Fruit fly (Drosophila melanogaster) whole organism, pupa: ENCODE data around the gene Sema1a.

Experiments used
- CG10348 ChIP-seq: fragments of 200-800 bp; sonication (Bioruptor generic); IDR thresholded peaks from 2 replicates; pipeline ENCODE4 v1.3.6; 2022; ENCODE audit warnings: missing biosample characterization, missing genetic modification characterization
- CG12605 ChIP-seq: fragments of 200-800 bp; sonication (Bioruptor generic); IDR thresholded peaks from 2 replicates; pipeline ENCODE4 v1.3.6; 2022; ENCODE audit warnings: missing biosample characterization, missing genetic modification characterization
- CG13204 ChIP-seq: fragments of 200-800 bp; sonication (Bioruptor generic); optimal IDR thresholded peaks from 2 replicates; lab custom pipeline; 2018; ENCODE audit warnings: missing biosample characterization, mild to moderate bottlenecking, missing genetic modification characterization, moderate library complexity
- CG14655 ChIP-seq: fragments of 200-800 bp; sonication (Bioruptor generic); optimal IDR thresholded peaks from 3 replicates; lab custom pipeline; 2017; ENCODE audit warnings: mild to moderate bottlenecking, missing biosample characterization, missing genetic modification reagents, missing genetic modification characterization
- CG15710 ChIP-seq: fragments of 200-800 bp; sonication (Bioruptor generic); optimal IDR thresholded peaks from 2 replicates; lab custom pipeline; 2018; ENCODE audit warnings: missing biosample characterization, mild to moderate bottlenecking, missing genetic modification characterization, moderate library complexity
- CG17806 ChIP-seq: fragments of 200-800 bp; sonication (Bioruptor generic); optimal IDR thresholded peaks from 2 replicates; lab custom pipeline; 2018; ENCODE audit warnings: missing biosample characterization, mild to moderate bottlenecking, missing genetic modification characterization, moderate library complexity
- CG32121 ChIP-seq: fragments of 200-800 bp; sonication (Bioruptor generic); IDR thresholded peaks from 2 replicates; pipeline ENCODE4 v1.3.6; 2022; ENCODE audit warnings: missing biosample characterization, missing genetic modification characterization
- CG34367 ChIP-seq: fragments of 200-800 bp; sonication (Bioruptor generic); optimal IDR thresholded peaks from 2 replicates; lab custom pipeline; 2018; ENCODE audit warnings: missing biosample characterization, mild to moderate bottlenecking, missing genetic modification characterization
- CG4496 ChIP-seq: fragments of 200-800 bp; sonication (Bioruptor generic); IDR thresholded peaks from 3 replicates; pipeline ENCODE4 v1.3.6; 2022; ENCODE audit warnings: missing biosample characterization, missing genetic modification characterization
- CG8159 ChIP-seq: fragments of 200-800 bp; sonication (Bioruptor generic); optimal IDR thresholded peaks from 3 replicates; lab custom pipeline; 2018; ENCODE audit warnings: missing biosample characterization, mild to moderate bottlenecking, missing genetic modification characterization, moderate library complexity
- CG8301 ChIP-seq: fragments of 200-800 bp; sonication (Bioruptor generic); optimal IDR thresholded peaks from 2 replicates; lab custom pipeline; 2018; ENCODE audit warnings: missing biosample characterization, mild to moderate bottlenecking, missing genetic modification characterization
- CG9948 ChIP-seq: fragments of 200-800 bp; sonication (Bioruptor generic); optimal IDR thresholded peaks from 2 replicates; lab custom pipeline; 2018; ENCODE audit warnings: missing biosample characterization, mild to moderate bottlenecking, missing genetic modification characterization, moderate library complexity
- D1 ChIP-seq: fragments of 200-800 bp; sonication (Bioruptor generic); optimal IDR thresholded peaks from 2 replicates; lab custom pipeline; 2018; ENCODE audit warnings: missing biosample characterization, mild to moderate bottlenecking, missing genetic modification characterization, moderate library complexity
- EcR ChIP-seq: fragments of 200-800 bp; sonication (Bioruptor generic); optimal IDR thresholded peaks from 3 replicates; lab custom pipeline; 2019; ENCODE audit warnings: missing biosample characterization, missing genetic modification characterization, mild to moderate bottlenecking, moderate library complexity, missing genetic modification reagents
- Ets98B ChIP-seq: fragments of 200-800 bp; sonication (Bioruptor generic); IDR thresholded peaks from 2 replicates; pipeline ENCODE4 v1.3.6; 2022; ENCODE audit warnings: missing biosample characterization, missing genetic modification characterization
- Pif1A ChIP-seq: fragments of 200-800 bp; sonication (Bioruptor generic); optimal IDR thresholded peaks from 3 replicates; lab custom pipeline; 2016; ENCODE audit warnings: missing biosample characterization, missing genetic modification characterization
- Pif1B ChIP-seq: fragments of 200-800 bp; sonication (Bioruptor generic); optimal IDR thresholded peaks from 3 replicates; lab custom pipeline; 2016; ENCODE audit warnings: missing biosample characterization, missing genetic modification characterization
- Snoo ChIP-seq: fragments of 200-800 bp; sonication (Bioruptor generic); optimal IDR thresholded peaks from 3 replicates; lab custom pipeline; 2017; ENCODE audit warnings: missing biosample characterization, mild to moderate bottlenecking, missing genetic modification characterization, inconsistent platforms
- fd96Ca ChIP-seq: fragments of 200-800 bp; sonication (Bioruptor generic); IDR thresholded peaks from 3 replicates; pipeline ENCODE4 v1.3.6; 2022; ENCODE audit warnings: missing biosample characterization, missing genetic modification characterization
- gl ChIP-seq: fragments of 200-800 bp; sonication (Bioruptor generic); optimal IDR thresholded peaks from 2 replicates; lab custom pipeline; 2018; ENCODE audit warnings: missing biosample characterization, mild to moderate bottlenecking, missing genetic modification characterization
- rn ChIP-seq: fragments of 200-800 bp; sonication (Bioruptor generic); IDR thresholded peaks from 2 replicates; pipeline ENCODE4 v1.3.6; 2022; ENCODE audit warnings: missing biosample characterization, missing genetic modification characterization

Sema1a gene

dm6 chr2L:8602616-8603015 lies 60.7 kb downstream of the Sema1a start:
- no peak for TF ChIP-seq CG10348 (GFP tag; lab: Robert Waterston, UW)
- peak; percentile 4 for TF ChIP-seq CG15710 (tag; lab: Kevin White, UChicago)
- no peak for TF ChIP-seq CG17806 (tag; lab: Kevin White, UChicago)
- TF ChIP-seq CG4496, result no peak
- TF ChIP-seq rn (GFP tag; lab: Robert Waterston, UW), result no peak
- TF ChIP-seq Ets98B, result no peak
- peak; percentile 9 for TF ChIP-seq CG9948 (tag; lab: Kevin White, UChicago)
- TF ChIP-seq CG14655 (GFP tag; lab: Kevin White, UChicago), result peak; percentile 3
- peak; percentile 11 for TF ChIP-seq CG8159 (tag; lab: Kevin White, UChicago)
- TF ChIP-seq EcR (GFP tag; lab: Kevin White, UChicago), result no peak

- TF ChIP-seq rn (GFP tag; lab: Robert Waterston, UW), result no peak
- no peak for TF ChIP-seq Snoo
- TF ChIP-seq CG14655 (GFP tag; lab: Kevin White, UChicago), result peak; percentile 8
Measured at dm6 chr2L:8610855-8611254, 68.9 kb downstream of the Sema1a start.

dm6 chr2L:8611977-8612593 lies 70.1 kb downstream of the Sema1a start:
- TF ChIP-seq CG9948 (tag; lab: Kevin White, UChicago) (no peak), D1 (no peak), EcR (GFP tag; lab: Kevin White, UChicago) (no peak), gl (no peak), CG13204 (GFP tag; lab: Kevin White, UChicago) (no peak), CG32121 (GFP tag; lab: Robert Waterston, UW) (no peak), Ets98B (no peak), CG8159 (tag; lab: Kevin White, UChicago) (no peak), Pif1B (no peak), CG15710 (tag; lab: Kevin White, UChicago) (no peak), CG10348 (GFP tag; lab: Robert Waterston, UW) (no peak)

- TF ChIP-seq CG13204 (GFP tag; lab: Kevin White, UChicago) (no peak), CG10348 (GFP tag; lab: Robert Waterston, UW) (no peak), CG9948 (tag; lab: Kevin White, UChicago) (no peak), Pif1A (GFP tag; lab: Kevin White, UChicago) (no peak), CG8301 (tag; lab: Kevin White, UChicago) (no peak), CG14655 (GFP tag; lab: Kevin White, UChicago) (no peak), CG15710 (tag; lab: Kevin White, UChicago) (no peak), gl (no peak), Snoo (no peak)
Measured at dm6 chr2L:8612688-8613087, 70.7 kb downstream of the Sema1a start.

dm6 chr2L:8614968-8615367 lies 73.0 kb downstream of the Sema1a start:
- TF ChIP-seq Pif1B, result no peak

dm6 chr2L:8619583-8620232 lies 77.8 kb downstream of the Sema1a start:
- TF ChIP-seq CG4496 (peak; percentile 55; the same call in 2 of the 3 replicates), Ets98B (no peak)

dm6 chr2L:8633671-8634391 lies 91.9 kb downstream of the Sema1a start:
- TF ChIP-seq CG14655 (GFP tag; lab: Kevin White, UChicago) (peak; percentile 25), CG10348 (GFP tag; lab: Robert Waterston, UW) (no peak), CG4496 (peak; percentile 55; the same call in 1 of the 3 replicates), Snoo (no peak), CG12605 (GFP tag; lab: Robert Waterston, UW) (no peak), Pif1A (GFP tag; lab: Kevin White, UChicago) (peak; percentile 14), CG8159 (tag; lab: Kevin White, UChicago) (peak; percentile 41), fd96Ca (GFP tag; lab: Robert Waterston, UW) (no peak), Ets98B (no peak), rn (GFP tag; lab: Robert Waterston, UW) (no peak), CG13204 (GFP tag; lab: Kevin White, UChicago) (no peak), EcR (GFP tag; lab: Kevin White, UChicago) (no peak), CG34367 (tag; lab: Kevin White, UChicago) (peak; percentile 11), Pif1B (no peak), CG32121 (GFP tag; lab: Robert Waterston, UW) (no peak)
